Fruit fly (Drosophila melanogaster): Measurements from ENCODE around the gene eIF3e.

eIF3e gene

dm6 chr3L:16806823-16807325, 20.1 kb upstream of the eIF3e start (continued):
- TF ChIP-seq CG10209 (GFP tag; optimal IDR thresholded peaks at IDR 0.05) (peak; percentile 78), Eip74EF (GFP tag; optimal IDR thresholded peaks at IDR 0.05) (peak in 1 of 2 experiments; percentile 17), pros (GFP tag; optimal IDR thresholded peaks at IDR 0.05) (no peak), HLH3B (GFP tag; IDR thresholded peaks at IDR 0.05) (no peak), caup (GFP tag; optimal IDR thresholded peaks at IDR 0.05; ENCODE audit: severe bottlenecking) (peak; percentile 51), sqz (GFP tag; optimal IDR thresholded peaks at IDR 0.05) (peak; percentile 34), CG34376 (GFP tag; optimal IDR thresholded peaks at IDR 0.05) (no peak), CG14860 (GFP tag; IDR thresholded peaks at IDR 0.05; ENCODE audit: partially characterized antibody) (no peak), H2.0 (GFP tag; IDR thresholded peaks at IDR 0.05) (peak; percentile 9; the same call in 1 of the 2 replicates), CG1602 (GFP tag; optimal IDR thresholded peaks at IDR 0.05) (peak; percentile 66), gfzf (GFP tag; optimal IDR thresholded peaks at IDR 0.05) (no peak), fd3F (GFP tag; optimal IDR thresholded peaks at IDR 0.05) (peak; percentile 59), vfl (GFP tag; optimal IDR thresholded peaks at IDR 0.05) (no peak), inv (GFP tag; IDR thresholded peaks at IDR 0.05; ENCODE audit: partially characterized antibody) (no peak), CG6175 (GFP tag; IDR thresholded peaks at IDR 0.05) (no peak), ssp (GFP tag; IDR thresholded peaks at IDR 0.05) (0 out of 2 replicates have a peak, but pooled peaks have one; percentile 5), sima (GFP tag; optimal IDR thresholded peaks at IDR 0.05) (no peak), chinmo (GFP tag; IDR thresholded peaks at IDR 0.05; ENCODE audit: partially characterized antibody) (no peak), trh (GFP tag; optimal IDR thresholded peaks at IDR 0.05) (no peak), CG32767 (GFP tag; IDR thresholded peaks at IDR 0.05) (no peak), Gug (GFP tag; IDR thresholded peaks at IDR 0.05) (peak; percentile 22; the same call in 1 of the 4 replicates), CG1792 (GFP tag; optimal IDR thresholded peaks at IDR 0.05) (no peak), CG13424 (tag; optimal IDR thresholded peaks at IDR 0.05) (peak; percentile 80), dan (GFP tag; IDR thresholded peaks at IDR 0.05) (no peak), dm (GFP tag; optimal IDR thresholded peaks at IDR 0.05) (no peak), salm (tag; optimal IDR thresholded peaks at IDR 0.05) (peak; percentile 26), CG6654 (GFP tag; optimal IDR thresholded peaks at IDR 0.05) (peak; percentile 47), p53 (GFP tag; optimal IDR thresholded peaks at IDR 0.05) (no peak), CG17385 (GFP tag; optimal IDR thresholded peaks at IDR 0.05) (peak; percentile 68), gcm (GFP tag; optimal IDR thresholded peaks at IDR 0.05) (peak; percentile 64), Jarid2 (GFP tag; optimal IDR thresholded peaks at IDR 0.05) (no peak), CG2202 (tag; optimal IDR thresholded peaks at IDR 0.05) (no peak), Gsc (GFP tag; IDR thresholded peaks at IDR 0.05) (no peak), CG14441 (GFP tag; IDR thresholded peaks at IDR 0.05) (0 out of 2 replicates have a peak, but pooled peaks have one; percentile 21), Ravus (GFP tag; IDR thresholded peaks at IDR 0.05) (no peak), CG9609 (GFP tag; optimal IDR thresholded peaks at IDR 0.05) (no peak), CG13287 (GFP tag; IDR thresholded peaks at IDR 0.05; ENCODE audit: partially characterized antibody) (no peak), sc (optimal IDR thresholded peaks at IDR 0.05) (no peak), sc (GFP tag; optimal IDR thresholded peaks at IDR 0.05) (peak; percentile 62), lilli (GFP tag; optimal IDR thresholded peaks at IDR 0.05) (peak; percentile 3), Ets65A (GFP tag) (no peak), Pdp1 (GFP tag; optimal IDR thresholded peaks at IDR 0.05) (no peak), crc (GFP tag; optimal IDR thresholded peaks at IDR 0.05) (no peak), Max (GFP tag; optimal IDR thresholded peaks at IDR 0.05) (no peak), amos (GFP tag; IDR thresholded peaks at IDR 0.05; ENCODE audit: partially characterized antibody) (no peak), CG4282 (GFP tag; optimal IDR thresholded peaks at IDR 0.05) (no peak), CG4820 (GFP tag; optimal IDR thresholded peaks at IDR 0.05) (peak; percentile 47), CG31388 (GFP tag; optimal IDR thresholded peaks at IDR 0.05) (no peak), corto (GFP tag; optimal IDR thresholded peaks at IDR 0.05) (no peak), Dbx (GFP tag; IDR thresholded peaks at IDR 0.05) (no peak)
